Fruit fly (Drosophila melanogaster): ENCODE results near the gene CG3386.

CG3386 gene

dm6 chr3L:700160-700917, 18.1 kb upstream of the CG3386 start (continued):
- peak; percentile 20 for TF ChIP-seq nerfin-1 (tag; optimal IDR thresholded peaks at IDR 0.05)
- TF ChIP-seq CG6689 (GFP tag; IDR thresholded peaks at IDR 0.05): 0 out of 2 replicates have a peak, but pooled peaks have one; percentile 46
- peak; percentile 42 for TF ChIP-seq az2 (GFP tag; optimal IDR thresholded peaks at IDR 0.05)
- TF ChIP-seq CG10565 (GFP tag; optimal IDR thresholded peaks at IDR 0.05): no peak
- TF ChIP-seq Doc3 (GFP tag; IDR thresholded peaks at IDR 0.05; ENCODE audit: partially characterized antibody): no peak
- no peak for TF ChIP-seq bowl (GFP tag; IDR thresholded peaks at IDR 0.05)
- TF ChIP-seq ranshi (GFP tag; IDR thresholded peaks at IDR 0.05): peak; percentile 76
- peak; percentile 72 for TF ChIP-seq CG13296 (GFP tag; optimal IDR thresholded peaks at IDR 0.05)
- no peak for TF ChIP-seq Nf-YA (GFP tag; IDR thresholded peaks at IDR 0.05)
- peak; percentile 75 for TF ChIP-seq CG18011 (GFP tag; optimal IDR thresholded peaks at IDR 0.05)
- peak; percentile 66 for TF ChIP-seq Fer3 (tag; optimal IDR thresholded peaks at IDR 0.05)
- TF ChIP-seq Lhr (GFP tag; optimal IDR thresholded peaks at IDR 0.05): peak; percentile 5
- TF ChIP-seq so (GFP tag; IDR thresholded peaks at IDR 0.05): peak; percentile 62; the same call in 1 of the 3 replicates
- TF ChIP-seq gt (GFP tag; IDR thresholded peaks at IDR 0.05): no peak
- TF ChIP-seq peb (GFP tag; IDR thresholded peaks at IDR 0.05): no peak
- no peak for TF ChIP-seq CG14965 (GFP tag; optimal IDR thresholded peaks at IDR 0.05; ENCODE audit: borderline replicate concordance)
- TF ChIP-seq CG12942 (GFP tag; optimal IDR thresholded peaks at IDR 0.05): peak; percentile 37
- peak; percentile 61 for TF ChIP-seq HHEX (GFP tag; optimal IDR thresholded peaks at IDR 0.05)
- TF ChIP-seq croc (GFP tag; conservative IDR thresholded peaks at IDR 0.05): no peak
- TF ChIP-seq CG12219 (GFP tag; optimal IDR thresholded peaks at IDR 0.05): peak; percentile 83
- peak; percentile 48; the same call in 1 of the 2 replicates for TF ChIP-seq stc (GFP tag; IDR thresholded peaks at IDR 0.05)
- TF ChIP-seq Lpt (GFP tag; optimal IDR thresholded peaks at IDR 0.05): no peak
- TF ChIP-seq Opbp (GFP tag; IDR thresholded peaks at IDR 0.05; ENCODE audit: partially characterized antibody): no peak
- TF ChIP-seq CHES-1-like (GFP tag; optimal IDR thresholded peaks at IDR 0.05): peak; percentile 42
- TF ChIP-seq HmgD (GFP tag; optimal IDR thresholded peaks at IDR 0.05): no peak
- no peak for TF ChIP-seq shn (GFP tag; optimal IDR thresholded peaks at IDR 0.05)
- TF ChIP-seq gro (GFP tag; optimal IDR thresholded peaks at IDR 0.05): peak; percentile 73
- peak; percentile 13 for TF ChIP-seq vfl (GFP tag; optimal IDR thresholded peaks at IDR 0.05)
- no peak for TF ChIP-seq sna (GFP tag; IDR thresholded peaks at IDR 0.05; ENCODE audit: partially characterized antibody)
- peak; percentile 46 for TF ChIP-seq kah (GFP tag; optimal IDR thresholded peaks at IDR 0.05)
- TF ChIP-seq CG11504 (tag; optimal IDR thresholded peaks at IDR 0.05): peak; percentile 73
- TF ChIP-seq CG13123 (GFP tag; optimal IDR thresholded peaks at IDR 0.05): no peak
- TF ChIP-seq CG10209 (GFP tag; optimal IDR thresholded peaks at IDR 0.05): no peak
- no peak for TF ChIP-seq lov (optimal IDR thresholded peaks at IDR 0.05)
- TF ChIP-seq lov (GFP tag; IDR thresholded peaks at IDR 0.05): no peak
- TF ChIP-seq MTF-1 (GFP tag; optimal IDR thresholded peaks at IDR 0.05; ENCODE audit: borderline replicate concordance): peak; percentile 40
- peak; percentile 40; the same call in 1 of the 2 replicates for TF ChIP-seq lmd (GFP tag; IDR thresholded peaks at IDR 0.05)
- peak; percentile 60 for TF ChIP-seq Xbp1 (GFP tag; optimal IDR thresholded peaks at IDR 0.05)
- no peak for TF ChIP-seq pita (GFP tag; optimal IDR thresholded peaks at IDR 0.05)
- TF ChIP-seq Scr (GFP tag; IDR thresholded peaks at IDR 0.05; ENCODE audit: partially characterized antibody): no peak
- peak; percentile 55 for TF ChIP-seq Six4 (GFP tag; optimal IDR thresholded peaks at IDR 0.05)
- no peak; the same call in 2 of the 3 replicates for TF ChIP-seq Optix (GFP tag; IDR thresholded peaks at IDR 0.05)
- no peak for TF ChIP-seq sd (tag; optimal IDR thresholded peaks at IDR 0.05)
- peak; percentile 61 for TF ChIP-seq CG12071 (GFP tag; optimal IDR thresholded peaks at IDR 0.05)
- TF ChIP-seq ap (GFP tag; IDR thresholded peaks at IDR 0.05): 0 out of 2 replicates have a peak, but pooled peaks have one; percentile 19
- TF ChIP-seq CG4328 (GFP tag; optimal IDR thresholded peaks at IDR 0.05): peak; percentile 16
- TF ChIP-seq E2f1 (GFP tag; IDR thresholded peaks at IDR 0.05): no peak
- peak; percentile 24 for TF ChIP-seq CG7928 (GFP tag; optimal IDR thresholded peaks at IDR 0.05)
- peak; percentile 86 for TF ChIP-seq unpg (GFP tag; optimal IDR thresholded peaks at IDR 0.05)
